Fruit fly (Drosophila melanogaster) whole organism, embryonic: ENCODE data around the gene CG10993.

Experiments
- Antp ChIP-seq: fragments of 200-800 bp; sonication (Bioruptor generic); optimal IDR thresholded peaks from 3 replicates; lab custom pipeline; 2016; ENCODE audit warnings: missing biosample characterization, missing genetic modification characterization
- Blimp-1 ChIP-seq: fragments of 200-800 bp; sonication (Bioruptor generic); optimal IDR thresholded peaks from 3 replicates; lab custom pipeline; 2018; ENCODE audit warnings: missing biosample characterization, missing genetic modification characterization, mild to moderate bottlenecking, moderate library complexity, missing genetic modification reagents
- CG10366 ChIP-seq: fragments of 200-800 bp; sonication (Bioruptor generic); IDR thresholded peaks from 2 replicates; pipeline ENCODE4 v1.3.6; 2022; ENCODE audit warnings: missing biosample characterization, missing genetic modification characterization
- CG11456 ChIP-seq: fragments of 200-800 bp; sonication (Bioruptor generic); IDR thresholded peaks from 3 replicates; pipeline ENCODE4 v1.3.6; 2022; ENCODE audit warnings: missing biosample characterization, missing genetic modification characterization
- CG11560 ChIP-seq: fragments of 200-800 bp; sonication (Bioruptor generic); IDR thresholded peaks from 3 replicates; pipeline ENCODE4 v1.3.6; 2022; ENCODE audit warnings: missing biosample characterization, missing genetic modification characterization
- CG12155 ChIP-seq: fragments of 200-800 bp; sonication (Bioruptor generic); optimal IDR thresholded peaks from 3 replicates; lab custom pipeline; 2016; ENCODE audit warnings: missing biosample characterization, missing genetic modification characterization
- CG14965 ChIP-seq: fragments of 200-800 bp; sonication (Bioruptor generic); optimal IDR thresholded peaks from 2 replicates; lab custom pipeline; 2016; ENCODE audit warnings: missing biosample characterization, missing genetic modification characterization, borderline replicate concordance
- CG15514 ChIP-seq: fragments of 200-800 bp; sonication (Bioruptor generic); optimal IDR thresholded peaks from 3 replicates; lab custom pipeline; 2017; ENCODE audit warnings: missing biosample characterization, missing genetic modification characterization, mild to moderate bottlenecking, moderate library complexity, missing genetic modification reagents
- CG15601 ChIP-seq: fragments of 200-800 bp; sonication (Bioruptor generic); optimal IDR thresholded peaks from 3 replicates; lab custom pipeline; 2019; ENCODE audit warnings: missing biosample characterization, mild to moderate bottlenecking, missing genetic modification characterization, moderate library complexity
- CG16779 ChIP-seq: fragments of 200-800 bp; sonication (Bioruptor generic); IDR thresholded peaks from 2 replicates; pipeline ENCODE4 v1.3.6; 2022; ENCODE audit warnings: missing biosample characterization, missing genetic modification characterization
- CG17361 ChIP-seq: fragments of 200-800 bp; sonication (Bioruptor generic); IDR thresholded peaks from 3 replicates; pipeline ENCODE4 v1.3.6; 2022; ENCODE audit warnings: missing biosample characterization, missing genetic modification characterization
- CG17612 ChIP-seq: fragments of 200-800 bp; sonication (Bioruptor generic); IDR thresholded peaks from 2 replicates; pipeline ENCODE4 v1.3.6; 2022; ENCODE audit warnings: missing biosample characterization, missing genetic modification characterization
- CG6175 ChIP-seq: fragments of 200-800 bp; sonication (Bioruptor generic); IDR thresholded peaks from 3 replicates; pipeline ENCODE4 v1.3.6; 2022; ENCODE audit warnings: missing biosample characterization, missing genetic modification characterization
- CG6254 ChIP-seq: fragments of 200-800 bp; sonication (Bioruptor generic); optimal IDR thresholded peaks from 3 replicates; lab custom pipeline; 2017; ENCODE audit warnings: mild to moderate bottlenecking, missing biosample characterization, missing genetic modification reagents, missing genetic modification characterization
- CG9215 ChIP-seq: fragments of 200-800 bp; sonication (Bioruptor generic); IDR thresholded peaks from 2 replicates; pipeline ENCODE4 v1.3.6; 2022; ENCODE audit warnings: missing biosample characterization, missing genetic modification characterization
- CG9817 ChIP-seq: fragments of 200-800 bp; sonication (Bioruptor generic); optimal IDR thresholded peaks from 2 replicates; lab custom pipeline; 2018; ENCODE audit warnings: missing biosample characterization, mild to moderate bottlenecking, missing genetic modification characterization, moderate library complexity
- CHES-1-like ChIP-seq: fragments of 200-800 bp; sonication (Bioruptor generic); optimal IDR thresholded peaks from 2 replicates; lab custom pipeline; 2016; ENCODE audit warnings: missing biosample characterization, missing genetic modification characterization
- Chrac-16 ChIP-seq: fragments of 200-800 bp; sonication (Bioruptor generic); optimal IDR thresholded peaks from 3 replicates; lab custom pipeline; 2016; ENCODE audit warnings: missing biosample characterization, missing genetic modification characterization
- CkIIα-i1 ChIP-seq: fragments of 200-800 bp; sonication (Bioruptor generic); IDR thresholded peaks from 2 replicates; pipeline ENCODE4 v1.3.6; 2022; ENCODE audit warnings: missing biosample characterization, missing genetic modification characterization
- Dbx ChIP-seq: fragments of 200-800 bp; sonication (Bioruptor generic); IDR thresholded peaks from 3 replicates; pipeline ENCODE4 v1.3.6; 2022; ENCODE audit warnings: missing biosample characterization, missing genetic modification characterization
- Dek ChIP-seq: fragments of 200-800 bp; sonication (Bioruptor generic); optimal IDR thresholded peaks from 3 replicates; lab custom pipeline; 2019; ENCODE audit warnings: missing biosample characterization, mild to moderate bottlenecking, missing genetic modification characterization, moderate library complexity
- Dfd ChIP-seq, 2 experiments: fragments of >200 bp; optimal IDR thresholded peaks; 2 replicates each; lab custom pipeline; 2017; ENCODE audit warnings: missing biosample characterization in 2 of 2, missing genetic modification characterization in 2 of 2
- E2f2 ChIP-seq: fragments of 200-800 bp; sonication (Bioruptor generic); IDR thresholded peaks from 2 replicates; pipeline ENCODE4 v1.3.6; 2022; ENCODE audit warnings: missing biosample characterization, missing genetic modification characterization
- Med ChIP-seq: fragments of 200-800 bp; sonication (Bioruptor generic); peaks from one replicate; lab custom pipeline; 2016; ENCODE audit warnings: missing biosample characterization, missing genetic modification characterization, mild to moderate bottlenecking, inconsistent platforms, moderate library complexity
- Ptx1 ChIP-seq: fragments of 200-800 bp; sonication (Bioruptor generic); IDR thresholded peaks from 2 replicates; pipeline ENCODE4 v1.3.6; 2022; ENCODE audit warnings: missing biosample characterization, missing genetic modification characterization
- TFAM ChIP-seq: fragments of 200-800 bp; sonication (Bioruptor generic); optimal IDR thresholded peaks from 2 replicates; lab custom pipeline; 2017; ENCODE audit warnings: missing biosample characterization, missing genetic modification characterization, inconsistent platforms
- ato ChIP-seq: fragments of 200-800 bp; sonication (Bioruptor generic); IDR thresholded peaks from 2 replicates; pipeline ENCODE4 v1.3.6; 2022; ENCODE audit warnings: missing biosample characterization, missing genetic modification characterization; ENCODE audit not compliant: partially characterized antibody
- cas ChIP-seq: fragments of 200-800 bp; sonication (Bioruptor generic); IDR thresholded peaks from 2 replicates; pipeline ENCODE4 v1.3.6; 2022; ENCODE audit warnings: missing biosample characterization, missing genetic modification characterization
- cato ChIP-seq: fragments of 200-800 bp; sonication (Bioruptor generic); optimal IDR thresholded peaks from 2 replicates; lab custom pipeline; 2016; ENCODE audit warnings: missing biosample characterization, missing genetic modification characterization, borderline replicate concordance
- cg ChIP-seq: fragments of 200-800 bp; sonication (Bioruptor generic); optimal IDR thresholded peaks from 3 replicates; lab custom pipeline; 2019; ENCODE audit warnings: missing biosample characterization, mild to moderate bottlenecking, missing genetic modification characterization, moderate library complexity
- chif ChIP-seq, 2 experiments: fragments of 200-800 bp; sonication (Bioruptor generic); optimal IDR thresholded peaks; 3 replicates each; lab custom pipeline; 2016; ENCODE audit warnings: missing biosample characterization in 2 of 2, missing genetic modification characterization in 2 of 2
- ci ChIP-seq: fragments of 200-800 bp; sonication (Bioruptor generic); IDR thresholded peaks from 3 replicates; pipeline ENCODE4 v1.3.6; 2022; ENCODE audit warnings: missing biosample characterization, missing genetic modification characterization
- cwo ChIP-seq: fragments of 200-800 bp; sonication (Bioruptor generic); optimal IDR thresholded peaks from 3 replicates; lab custom pipeline; 2017; ENCODE audit warnings: missing biosample characterization, missing genetic modification characterization, mild to moderate bottlenecking, moderate library complexity, missing genetic modification reagents
- h ChIP-seq: fragments of >200 bp; optimal IDR thresholded peaks from 2 replicates; lab custom pipeline; 2017
- lmd ChIP-seq: fragments of 200-800 bp; sonication (Bioruptor generic); IDR thresholded peaks from 2 replicates; pipeline ENCODE4 v1.3.6; 2022; ENCODE audit warnings: missing biosample characterization, missing genetic modification characterization
- lov ChIP-seq, 2 experiments: fragments of 200-800 bp in 1 of 2; fragments of >200 bp in 1 of 2; sonication (Bioruptor generic) in 1 of 2; IDR thresholded peaks in 1 of 2; optimal IDR thresholded peaks in 1 of 2; 2 replicates in 1 of 2; 3 replicates in 1 of 2; pipeline versions ENCODE4 v1.3.6 to Lab custom; 2017 to 2022; ENCODE audit warnings: missing biosample characterization in 1 of 2, missing genetic modification characterization in 1 of 2
- mam ChIP-seq: fragments of 200-800 bp; sonication (Bioruptor generic); optimal IDR thresholded peaks from 3 replicates; lab custom pipeline; 2016; ENCODE audit warnings: missing biosample characterization, missing genetic modification characterization
- mld ChIP-seq: fragments of 200-800 bp; sonication (Bioruptor generic); IDR thresholded peaks from 3 replicates; pipeline ENCODE4 v1.3.6; 2022; ENCODE audit warnings: missing biosample characterization, missing genetic modification characterization; ENCODE audit not compliant: partially characterized antibody
- onecut ChIP-seq: fragments of 200-800 bp; sonication (Bioruptor generic); IDR thresholded peaks from 2 replicates; pipeline ENCODE4 v1.3.6; 2022; ENCODE audit warnings: missing biosample characterization, missing genetic modification characterization
- pan ChIP-seq, 4 experiments: fragments of >200 bp in 3 of 4; fragments of 200-800 bp in 1 of 4; sonication (Bioruptor generic) in 1 of 4; optimal IDR thresholded peaks in 3 of 4; IDR thresholded peaks in 1 of 4; 2 replicates each; pipeline versions ENCODE4 v1.3.6 to Lab custom; 2017 to 2022; ENCODE audit warnings: missing biosample characterization in 2 of 4, missing genetic modification characterization in 2 of 4, mixed read lengths in 1 of 4
- prd ChIP-seq, 3 experiments: fragments of >200 bp in 2 of 3; fragments of 200-800 bp in 1 of 3; sonication (Bioruptor generic) in 1 of 3; optimal IDR thresholded peaks in 2 of 3; IDR thresholded peaks in 1 of 3; 2 replicates in 2 of 3; 3 replicates in 1 of 3; pipeline versions ENCODE4 v1.3.6 to Lab custom; 2017 to 2022; ENCODE audit warnings: missing biosample characterization in 1 of 3, missing genetic modification characterization in 1 of 3
- pum ChIP-seq: fragments of 200-800 bp; sonication (Bioruptor generic); optimal IDR thresholded peaks from 2 replicates; lab custom pipeline; 2016; ENCODE audit warnings: missing biosample characterization, missing genetic modification characterization
- pzg ChIP-seq: fragments of 200-800 bp; sonication (Bioruptor generic); optimal IDR thresholded peaks from 3 replicates; lab custom pipeline; 2018; ENCODE audit warnings: missing biosample characterization, mild to moderate bottlenecking, missing genetic modification characterization, moderate library complexity
- repo ChIP-seq: fragments of 200-800 bp; sonication (Bioruptor generic); optimal IDR thresholded peaks from 2 replicates; lab custom pipeline; 2016; ENCODE audit warnings: missing biosample characterization, missing genetic modification characterization
- salm ChIP-seq: fragments of 200-800 bp; sonication (Bioruptor generic); optimal IDR thresholded peaks from 2 replicates; lab custom pipeline; 2018; ENCODE audit warnings: missing biosample characterization, mild to moderate bottlenecking, missing genetic modification characterization
- sisA ChIP-seq: fragments of 200-800 bp; sonication (Bioruptor generic); IDR thresholded peaks from 2 replicates; pipeline ENCODE4 v1.3.6; 2022; ENCODE audit warnings: missing biosample characterization, missing genetic modification characterization
- z ChIP-seq: fragments of 200-800 bp; sonication (Bioruptor generic); IDR thresholded peaks from 3 replicates; pipeline ENCODE4 v1.3.6; 2022; ENCODE audit warnings: missing biosample characterization, missing genetic modification characterization
- zen2 ChIP-seq: fragments of 200-800 bp; sonication (Bioruptor generic); IDR thresholded peaks from 3 replicates; pipeline ENCODE4 v1.3.6; 2022; ENCODE audit warnings: missing biosample characterization, missing genetic modification characterization; ENCODE audit not compliant: partially characterized antibody

Gene CG10993

dm6 chrX:13764397-13765119, 26.4 kb downstream of the CG10993 start (continued):
- TF ChIP-seq h (lab: Kevin White, UChicago) (no peak), pan (optimal IDR thresholded peaks at IDR 0.05; lab: Kevin White, UChicago) (no peak), pan (GFP tag; optimal IDR thresholded peaks at IDR 0.05 in 1 of 2, IDR thresholded peaks at IDR 0.05 in 1 of 2) (peak in 1 of 2 experiments; percentile 56), TFAM (GFP tag; lab: Kevin White, UChicago) (no peak), pum (no peak), chif (GFP tag; optimal IDR thresholded peaks at IDR 0.05; lab: Kevin White, UChicago) (peak in 1 of 2 experiments; percentile 1), CHES-1-like (GFP tag; lab: Kevin White, UChicago) (no peak), CG16779 (no peak), CG10366 (GFP tag; lab: Robert Waterston, UW) (no peak), CG9817 (tag; lab: Kevin White, UChicago) (no peak), lmd (peak; percentile 21; the same call in 1 of the 2 replicates), salm (peak; percentile 27), Dfd (GFP tag; optimal IDR thresholded peaks at IDR 0.05; lab: Kevin White, UChicago) (no peak), Med (peak; percentile 61), Blimp-1 (GFP tag; lab: Kevin White, UChicago) (peak; percentile 61), mld (GFP tag; lab: Robert Waterston, UW) (no peak), Ptx1 (peak; percentile 67), CG11560 (tag; lab: Robert Waterston, UW) (no peak), sisA (GFP tag; lab: Robert Waterston, UW) (peak; percentile 52), pzg (GFP tag; lab: Kevin White, UChicago) (no peak), CkIIα-i1 (GFP tag; lab: Robert Waterston, UW) (no peak), prd (optimal IDR thresholded peaks at IDR 0.05; lab: Kevin White, UChicago) (no peak), prd (GFP tag; IDR thresholded peaks at IDR 0.05; lab: Robert Waterston, UW) (peak; percentile 61), repo (GFP tag; lab: Kevin White, UChicago) (no peak), lov (optimal IDR thresholded peaks at IDR 0.05; lab: Kevin White, UChicago) (no peak), lov (GFP tag; IDR thresholded peaks at IDR 0.05; lab: Robert Waterston, UW) (0 out of 3 replicates have a peak, but pooled peaks have one; percentile 6), cas (GFP tag; lab: Robert Waterston, UW) (0 out of 2 replicates have a peak, but pooled peaks have one; percentile 8), E2f2 (GFP tag; lab: Robert Waterston, UW) (peak; percentile 43; the same call in 1 of the 2 replicates), ato (GFP tag; lab: Robert Waterston, UW) (no peak), CG12155 (GFP tag; lab: Kevin White, UChicago) (peak; percentile 2), cato (GFP tag; lab: Kevin White, UChicago) (no peak), CG15601 (tag; lab: Kevin White, UChicago) (no peak), zen2 (GFP tag; lab: Robert Waterston, UW) (no peak), CG9215 (no peak), ci (GFP tag; lab: Robert Waterston, UW) (peak; percentile 75), CG17612 (GFP tag; lab: Robert Waterston, UW) (no peak), cg (no peak), CG6175 (GFP tag; lab: Robert Waterston, UW) (no peak), z (no peak), onecut (GFP tag; lab: Robert Waterston, UW) (0 out of 2 replicates have a peak, but pooled peaks have one; percentile 8), cwo (GFP tag; lab: Kevin White, UChicago) (no peak), CG15514 (GFP tag; lab: Kevin White, UChicago) (no peak), Chrac-16 (peak; percentile 15), Antp (no peak), CG11456 (GFP tag; lab: Robert Waterston, UW) (0 out of 3 replicates have a peak, but pooled peaks have one; percentile 38), CG14965 (GFP tag; lab: Kevin White, UChicago) (no peak), mam (GFP tag; lab: Kevin White, UChicago) (no peak), Dek (tag; lab: Kevin White, UChicago) (peak; percentile 3), CG6254 (no peak), CG17361 (GFP tag; lab: Robert Waterston, UW) (no peak; the same call in 2 of the 3 replicates), Dbx (GFP tag; lab: Robert Waterston, UW) (0 out of 3 replicates have a peak, but pooled peaks have one; percentile 15)
